Fruit fly (Drosophila melanogaster): ENCODE data around the gene CG12093.

Gene CG12093

DNA sequence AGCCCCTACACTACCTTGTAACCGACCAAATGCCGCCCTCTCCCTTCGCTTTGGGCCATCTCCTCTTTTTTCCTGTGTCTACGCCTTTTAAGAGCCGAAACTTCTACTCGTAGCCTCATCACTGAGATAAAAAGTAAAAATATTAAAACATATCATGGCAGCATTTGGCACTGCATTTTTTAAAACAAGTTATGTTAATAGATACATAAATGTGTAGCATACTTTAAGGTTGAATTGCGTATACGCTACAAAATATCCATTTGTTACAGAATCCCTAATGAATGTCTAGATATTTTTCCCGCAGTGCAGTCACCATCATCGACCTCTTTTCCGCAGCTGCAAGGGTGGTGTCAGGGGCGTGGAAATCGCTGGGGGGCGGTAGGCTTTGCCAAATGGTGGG, 49.1 kb upstream of the CG12093 start (continued):
- no peak for TF ChIP-seq CG10543 (GFP tag; optimal IDR thresholded peaks at IDR 0.05)
- no peak for TF ChIP-seq fd102C (GFP tag; optimal IDR thresholded peaks at IDR 0.05)
- TF ChIP-seq CG4360 (GFP tag; IDR thresholded peaks at IDR 0.05): no peak
- TF ChIP-seq kah (GFP tag; optimal IDR thresholded peaks at IDR 0.05): no peak
- TF ChIP-seq Hsf (GFP tag; optimal IDR thresholded peaks at IDR 0.05): peak; percentile 26
- peak; percentile 24 for TF ChIP-seq CG4820 (GFP tag; optimal IDR thresholded peaks at IDR 0.05)
- no peak for TF ChIP-seq CG13123 (GFP tag; optimal IDR thresholded peaks at IDR 0.05)
- no peak for TF ChIP-seq wek (GFP tag; optimal IDR thresholded peaks at IDR 0.05)
- no peak for TF ChIP-seq Sin3A (optimal IDR thresholded peaks at IDR 0.05)
- TF ChIP-seq unpg (GFP tag; optimal IDR thresholded peaks at IDR 0.05): peak; percentile 32
- peak; percentile 42 for TF ChIP-seq lbe (GFP tag; optimal IDR thresholded peaks at IDR 0.05)
- TF ChIP-seq CG12942 (GFP tag; optimal IDR thresholded peaks at IDR 0.05): no peak
- peak; percentile 68 for TF ChIP-seq row (GFP tag; IDR thresholded peaks at IDR 0.05)
- peak; percentile 45 for TF ChIP-seq fd96Cb (tag; optimal IDR thresholded peaks at IDR 0.05)
- no peak for TF ChIP-seq CG1832 (GFP tag; optimal IDR thresholded peaks at IDR 0.05)
- TF ChIP-seq eve (GFP tag; optimal IDR thresholded peaks at IDR 0.05): no peak
- no peak for TF ChIP-seq CG11085 (GFP tag; IDR thresholded peaks at IDR 0.05)
- no peak for TF ChIP-seq CG12744 (GFP tag; optimal IDR thresholded peaks at IDR 0.05)
- no peak for TF ChIP-seq D (optimal IDR thresholded peaks at IDR 0.05)
- peak; percentile 16 for TF ChIP-seq D (GFP tag; optimal IDR thresholded peaks at IDR 0.05)
- TF ChIP-seq HmgD (GFP tag; optimal IDR thresholded peaks at IDR 0.05): no peak
- TF ChIP-seq CG5245 (GFP tag; optimal IDR thresholded peaks at IDR 0.05): peak; percentile 39
- no peak for TF ChIP-seq bigmax (GFP tag; optimal IDR thresholded peaks at IDR 0.05)
- no peak for TF ChIP-seq CG9797 (GFP tag; optimal IDR thresholded peaks at IDR 0.05)
- TF ChIP-seq Dref (GFP tag; IDR thresholded peaks at IDR 0.05): no peak
- no peak for TF ChIP-seq Hr39 (optimal IDR thresholded peaks at IDR 0.05)
- peak; percentile 3 for TF ChIP-seq nmo (GFP tag; optimal IDR thresholded peaks at IDR 0.05)
- no peak for TF ChIP-seq Sox100B (GFP tag; optimal IDR thresholded peaks at IDR 0.05)
- TF ChIP-seq CG6689 (GFP tag; IDR thresholded peaks at IDR 0.05): peak; percentile 50; the same call in 1 of the 2 replicates
- peak; percentile 55 for TF ChIP-seq corto (GFP tag; optimal IDR thresholded peaks at IDR 0.05)
- peak; percentile 52 for TF ChIP-seq CG30403 (GFP tag; optimal IDR thresholded peaks at IDR 0.05)
- TF ChIP-seq PHDP (tag; optimal IDR thresholded peaks at IDR 0.05): peak; percentile 20
- no peak for TF ChIP-seq gt (GFP tag; IDR thresholded peaks at IDR 0.05)
- TF ChIP-seq cato (GFP tag; optimal IDR thresholded peaks at IDR 0.05; ENCODE audit: borderline replicate concordance): no peak
- no peak for TF ChIP-seq CG4282 (GFP tag; optimal IDR thresholded peaks at IDR 0.05)
- TF ChIP-seq Dip3 (GFP tag; optimal IDR thresholded peaks at IDR 0.05): peak; percentile 16
- TF ChIP-seq CG6791 (GFP tag; IDR thresholded peaks at IDR 0.05; ENCODE audit: partially characterized antibody): no peak
- TF ChIP-seq rib (GFP tag; IDR thresholded peaks at IDR 0.05): no peak
- TF ChIP-seq trh (GFP tag; optimal IDR thresholded peaks at IDR 0.05): no peak
- no peak for TF ChIP-seq CG13287 (GFP tag; IDR thresholded peaks at IDR 0.05; ENCODE audit: partially characterized antibody)
- peak; percentile 46; the same call in 1 of the 2 replicates for TF ChIP-seq Ada2b (GFP tag; IDR thresholded peaks at IDR 0.05)
- no peak for TF ChIP-seq NC2α (GFP tag; optimal IDR thresholded peaks at IDR 0.05)
- no peak for TF ChIP-seq sna (GFP tag; IDR thresholded peaks at IDR 0.05; ENCODE audit: partially characterized antibody)
- no peak for TF ChIP-seq yki (optimal IDR thresholded peaks at IDR 0.05)
- TF ChIP-seq Mrtf (GFP tag; IDR thresholded peaks at IDR 0.05): no peak
- TF ChIP-seq Dip2 (GFP tag; IDR thresholded peaks at IDR 0.05): no peak
- TF ChIP-seq vnd (GFP tag; IDR thresholded peaks at IDR 0.05; ENCODE audit: partially characterized antibody): no peak
- TF ChIP-seq CoRest (tag; optimal IDR thresholded peaks at IDR 0.05): peak; percentile 1
- no peak for TF ChIP-seq sob (GFP tag; IDR thresholded peaks at IDR 0.05)
- peak; percentile 56; the same call in 1 of the 2 replicates for TF ChIP-seq CG32772 (GFP tag; IDR thresholded peaks at IDR 0.05)
- peak; percentile 64; the same call in 1 of the 3 replicates for TF ChIP-seq zfh1 (GFP tag; IDR thresholded peaks at IDR 0.05)
- TF ChIP-seq CG11093 (GFP tag; IDR thresholded peaks at IDR 0.05): 0 out of 3 replicates have a peak, but pooled peaks have one; percentile 10
- peak; percentile 25 for TF ChIP-seq mam (GFP tag; optimal IDR thresholded peaks at IDR 0.05)
